Fruit fly (Drosophila melanogaster) whole organism, embryonic: ENCODE results near the gene CG5882.

Experiments
- Ada2b ChIP-seq: fragments of 200-800 bp; sonication (Bioruptor generic); IDR thresholded peaks from 2 replicates; pipeline ENCODE4 v1.3.6; 2022; ENCODE audit warnings: missing biosample characterization, missing genetic modification characterization
- CG10543 ChIP-seq: fragments of 200-800 bp; sonication (Bioruptor generic); optimal IDR thresholded peaks from 3 replicates; lab custom pipeline; 2017; ENCODE audit warnings: missing biosample characterization, mild to moderate bottlenecking, missing genetic modification characterization, moderate library complexity
- CG10654 ChIP-seq: fragments of 200-800 bp; sonication (Bioruptor generic); optimal IDR thresholded peaks from 2 replicates; lab custom pipeline; 2016; ENCODE audit warnings: missing biosample characterization, missing genetic modification characterization
- CG11560 ChIP-seq: fragments of 200-800 bp; sonication (Bioruptor generic); IDR thresholded peaks from 3 replicates; pipeline ENCODE4 v1.3.6; 2022; ENCODE audit warnings: missing biosample characterization, missing genetic modification characterization
- CG12236 ChIP-seq: fragments of 200-800 bp; sonication (Bioruptor generic); optimal IDR thresholded peaks from 2 replicates; lab custom pipeline; 2016; ENCODE audit warnings: missing biosample characterization, missing genetic modification characterization
- CG12299 ChIP-seq: fragments of 200-800 bp; sonication (Bioruptor generic); optimal IDR thresholded peaks from 2 replicates; lab custom pipeline; 2018; ENCODE audit warnings: missing biosample characterization, mild to moderate bottlenecking, missing genetic modification characterization
- CG13296 ChIP-seq: fragments of 200-800 bp; sonication (Bioruptor generic); optimal IDR thresholded peaks from 3 replicates; lab custom pipeline; 2018; ENCODE audit warnings: missing biosample characterization, mild to moderate bottlenecking, missing genetic modification characterization
- CG15073 ChIP-seq: fragments of 200-800 bp; sonication (Bioruptor generic); optimal IDR thresholded peaks from 2 replicates; lab custom pipeline; 2016; ENCODE audit warnings: missing biosample characterization, missing genetic modification characterization
- CG15601 ChIP-seq: fragments of 200-800 bp; sonication (Bioruptor generic); optimal IDR thresholded peaks from 3 replicates; lab custom pipeline; 2019; ENCODE audit warnings: missing biosample characterization, mild to moderate bottlenecking, missing genetic modification characterization, moderate library complexity
- CG1602 ChIP-seq: fragments of 200-800 bp; sonication (Bioruptor generic); optimal IDR thresholded peaks from 3 replicates; lab custom pipeline; 2016; ENCODE audit warnings: missing biosample characterization, missing genetic modification characterization
- CG17186 ChIP-seq: fragments of 200-800 bp; sonication (Bioruptor generic); optimal IDR thresholded peaks from 3 replicates; lab custom pipeline; 2017; ENCODE audit warnings: missing biosample characterization, missing genetic modification reagents, missing genetic modification characterization
- CG17328 ChIP-seq: fragments of 200-800 bp; sonication (Bioruptor generic); IDR thresholded peaks from 2 replicates; pipeline ENCODE4 v1.3.6; 2022; ENCODE audit warnings: missing biosample characterization, missing genetic modification characterization
- CG4282 ChIP-seq: fragments of 200-800 bp; sonication (Bioruptor generic); optimal IDR thresholded peaks from 2 replicates; lab custom pipeline; 2016; ENCODE audit warnings: missing biosample characterization, missing genetic modification characterization
- CG7745 ChIP-seq: fragments of 200-800 bp; sonication (Bioruptor generic); optimal IDR thresholded peaks from 2 replicates; lab custom pipeline; 2018; ENCODE audit warnings: missing biosample characterization, mild to moderate bottlenecking, missing genetic modification characterization, moderate library complexity
- CG7928 ChIP-seq: fragments of 200-800 bp; sonication (Bioruptor generic); optimal IDR thresholded peaks from 2 replicates; lab custom pipeline; 2017; ENCODE audit warnings: missing biosample characterization, mild to moderate bottlenecking, missing genetic modification characterization
- CG9437 ChIP-seq: fragments of 200-800 bp; sonication (Bioruptor generic); optimal IDR thresholded peaks from 2 replicates; lab custom pipeline; 2018; ENCODE audit warnings: missing biosample characterization, mild to moderate bottlenecking, missing genetic modification characterization
- CG9727 ChIP-seq: fragments of 200-800 bp; sonication (Bioruptor generic); optimal IDR thresholded peaks from 3 replicates; lab custom pipeline; 2017; ENCODE audit warnings: missing biosample characterization, mild to moderate bottlenecking, missing genetic modification characterization
- D ChIP-seq, 2 experiments: fragments of 200-800 bp in 1 of 2; fragments of >200 bp in 1 of 2; sonication (Bioruptor generic) in 1 of 2; optimal IDR thresholded peaks; 2 replicates in 1 of 2; 3 replicates in 1 of 2; lab custom pipeline; 2017; ENCODE audit warnings: mild to moderate bottlenecking in 1 of 2, missing biosample characterization in 1 of 2, missing genetic modification characterization in 1 of 2, missing genetic modification reagents in 1 of 2
- Dll ChIP-seq: fragments of 200-800 bp; sonication (Bioruptor generic); IDR thresholded peaks from 4 replicates; pipeline ENCODE4 v1.3.6; 2022; ENCODE audit warnings: missing biosample characterization, missing genetic modification characterization; ENCODE audit not compliant: partially characterized antibody
- Hand ChIP-seq: fragments of 200-800 bp; sonication (Bioruptor generic); optimal IDR thresholded peaks from 2 replicates; lab custom pipeline; 2017; ENCODE audit warnings: mild to moderate bottlenecking, missing biosample characterization, missing genetic modification reagents, missing genetic modification characterization
- Hr39 ChIP-seq: fragments of >200 bp; optimal IDR thresholded peaks from 2 replicates; lab custom pipeline; 2017
- Hr51 ChIP-seq, 2 experiments: fragments of 200-800 bp; sonication (Bioruptor generic); optimal IDR thresholded peaks; 2 replicates in 1 of 2; 3 replicates in 1 of 2; lab custom pipeline; 2016 to 2018; ENCODE audit warnings: missing biosample characterization in 2 of 2, missing genetic modification characterization in 2 of 2, mild to moderate bottlenecking in 1 of 2, moderate library complexity in 1 of 2
- Hr78 ChIP-seq, 2 experiments: fragments of 200-800 bp in 1 of 2; fragments of >200 bp in 1 of 2; sonication (Bioruptor generic) in 1 of 2; optimal IDR thresholded peaks; 2 replicates each; lab custom pipeline; 2017 to 2019; ENCODE audit warnings: missing biosample characterization in 2 of 2, missing genetic modification characterization in 2 of 2, mild to moderate bottlenecking in 1 of 2, moderate library complexity in 1 of 2
- Nf-YC ChIP-seq: fragments of 200-800 bp; optimal IDR thresholded peaks from 3 replicates; lab custom pipeline; 2019; ENCODE audit warnings: missing biosample characterization, mild to moderate bottlenecking, missing genetic modification characterization, moderate library complexity
- Ptx1 ChIP-seq: fragments of 200-800 bp; sonication (Bioruptor generic); IDR thresholded peaks from 2 replicates; pipeline ENCODE4 v1.3.6; 2022; ENCODE audit warnings: missing biosample characterization, missing genetic modification characterization
- Sox102F ChIP-seq: fragments of 200-800 bp; sonication (Bioruptor generic); optimal IDR thresholded peaks from 2 replicates; lab custom pipeline; 2018; ENCODE audit warnings: missing biosample characterization, mild to moderate bottlenecking, missing genetic modification characterization, moderate library complexity
- bab2 ChIP-seq: fragments of 200-800 bp; sonication (Bioruptor generic); optimal IDR thresholded peaks from 2 replicates; lab custom pipeline; 2016; ENCODE audit warnings: missing biosample characterization, missing genetic modification characterization
- bowl ChIP-seq: fragments of 200-800 bp; sonication (Bioruptor generic); IDR thresholded peaks from 2 replicates; pipeline ENCODE4 v1.3.6; 2022; ENCODE audit warnings: missing biosample characterization, missing genetic modification characterization
- cas ChIP-seq: fragments of 200-800 bp; sonication (Bioruptor generic); IDR thresholded peaks from 2 replicates; pipeline ENCODE4 v1.3.6; 2022; ENCODE audit warnings: missing biosample characterization, missing genetic modification characterization
- chinmo ChIP-seq: fragments of 200-800 bp; sonication (Bioruptor generic); IDR thresholded peaks from 4 replicates; pipeline ENCODE4 v1.3.6; 2022; ENCODE audit warnings: missing biosample characterization, missing genetic modification characterization; ENCODE audit not compliant: partially characterized antibody
- danr ChIP-seq: fragments of 200-800 bp; sonication (Bioruptor generic); IDR thresholded peaks from 2 replicates; pipeline ENCODE4 v1.3.6; 2022; ENCODE audit warnings: missing biosample characterization, missing genetic modification characterization
- dati ChIP-seq: fragments of 200-800 bp; sonication (Bioruptor generic); IDR thresholded peaks from 2 replicates; pipeline ENCODE4 v1.3.6; 2022; ENCODE audit warnings: missing biosample characterization, missing genetic modification characterization
- dmrt99B ChIP-seq: fragments of 200-800 bp; sonication (Bioruptor generic); optimal IDR thresholded peaks from 2 replicates; lab custom pipeline; 2018; ENCODE audit warnings: missing biosample characterization, mild to moderate bottlenecking, missing genetic modification characterization, moderate library complexity
- ems ChIP-seq: fragments of 200-800 bp; sonication (Bioruptor generic); optimal IDR thresholded peaks from 3 replicates; lab custom pipeline; 2016; ENCODE audit warnings: missing biosample characterization, missing genetic modification characterization
- esg ChIP-seq: fragments of 200-800 bp; sonication (Bioruptor generic); conservative IDR thresholded peaks from 2 replicates; pipeline ENCODE4 v1.3.6; 2022; ENCODE audit warnings: missing biosample characterization, missing genetic modification characterization
- fd3F ChIP-seq: fragments of 200-800 bp; sonication (Bioruptor generic); optimal IDR thresholded peaks from 2 replicates; lab custom pipeline; 2018; ENCODE audit warnings: missing biosample characterization, mild to moderate bottlenecking, missing genetic modification characterization, moderate library complexity
- gro ChIP-seq: fragments of 200-800 bp; sonication (Bioruptor generic); optimal IDR thresholded peaks from 2 replicates; lab custom pipeline; 2016; ENCODE audit warnings: missing biosample characterization, missing genetic modification characterization
- kah ChIP-seq: fragments of 200-800 bp; sonication (Bioruptor generic); optimal IDR thresholded peaks from 2 replicates; lab custom pipeline; 2018; ENCODE audit warnings: missing biosample characterization, mild to moderate bottlenecking, missing genetic modification characterization
- lola ChIP-seq, 3 experiments: fragments of >200 bp in 2 of 3; fragments of 200-800 bp in 1 of 3; sonication (Bioruptor generic) in 1 of 3; optimal IDR thresholded peaks; 2 replicates each; lab custom pipeline; 2017 to 2019; ENCODE audit warnings: missing biosample characterization in 3 of 3, missing genetic modification characterization in 3 of 3, mild to moderate bottlenecking in 1 of 3, moderate library complexity in 1 of 3
- mirr ChIP-seq: fragments of 200-800 bp; sonication (Bioruptor generic); optimal IDR thresholded peaks from 3 replicates; lab custom pipeline; 2018; ENCODE audit warnings: missing biosample characterization, mild to moderate bottlenecking, missing genetic modification characterization
- mld ChIP-seq: fragments of 200-800 bp; sonication (Bioruptor generic); IDR thresholded peaks from 3 replicates; pipeline ENCODE4 v1.3.6; 2022; ENCODE audit warnings: missing biosample characterization, missing genetic modification characterization; ENCODE audit not compliant: partially characterized antibody
- peb ChIP-seq: fragments of 200-800 bp; sonication (Bioruptor generic); IDR thresholded peaks from 2 replicates; pipeline ENCODE4 v1.3.6; 2022; ENCODE audit warnings: missing biosample characterization, missing genetic modification characterization
- schlank ChIP-seq: fragments of 200-800 bp; sonication (Bioruptor generic); optimal IDR thresholded peaks from 2 replicates; lab custom pipeline; 2018; ENCODE audit warnings: missing biosample characterization, mild to moderate bottlenecking, missing genetic modification characterization
- sens-2 ChIP-seq: fragments of 200-800 bp; sonication (Bioruptor generic); IDR thresholded peaks from 2 replicates; pipeline ENCODE4 v1.3.6; 2022; ENCODE audit warnings: missing biosample characterization, missing genetic modification characterization
- sim ChIP-seq: fragments of 200-800 bp; sonication (Bioruptor generic); IDR thresholded peaks from 2 replicates; pipeline ENCODE4 v1.3.6; 2022; ENCODE audit warnings: missing biosample characterization, missing genetic modification characterization
- tgo ChIP-seq: fragments of 200-800 bp; sonication (Bioruptor generic); IDR thresholded peaks from 3 replicates; pipeline ENCODE4 v1.3.6; 2022; ENCODE audit warnings: missing biosample characterization, missing genetic modification characterization
- vvl ChIP-seq: fragments of 200-800 bp; sonication (Bioruptor generic); IDR thresholded peaks from 2 replicates; pipeline ENCODE4 v1.3.6; 2022; ENCODE audit warnings: missing biosample characterization, missing genetic modification characterization
- wor ChIP-seq: fragments of 200-800 bp; sonication (Bioruptor generic); IDR thresholded peaks from 2 replicates; pipeline ENCODE4 v1.3.6; 2022; ENCODE audit warnings: missing biosample characterization, missing genetic modification characterization

CG5882 gene

DNA sequence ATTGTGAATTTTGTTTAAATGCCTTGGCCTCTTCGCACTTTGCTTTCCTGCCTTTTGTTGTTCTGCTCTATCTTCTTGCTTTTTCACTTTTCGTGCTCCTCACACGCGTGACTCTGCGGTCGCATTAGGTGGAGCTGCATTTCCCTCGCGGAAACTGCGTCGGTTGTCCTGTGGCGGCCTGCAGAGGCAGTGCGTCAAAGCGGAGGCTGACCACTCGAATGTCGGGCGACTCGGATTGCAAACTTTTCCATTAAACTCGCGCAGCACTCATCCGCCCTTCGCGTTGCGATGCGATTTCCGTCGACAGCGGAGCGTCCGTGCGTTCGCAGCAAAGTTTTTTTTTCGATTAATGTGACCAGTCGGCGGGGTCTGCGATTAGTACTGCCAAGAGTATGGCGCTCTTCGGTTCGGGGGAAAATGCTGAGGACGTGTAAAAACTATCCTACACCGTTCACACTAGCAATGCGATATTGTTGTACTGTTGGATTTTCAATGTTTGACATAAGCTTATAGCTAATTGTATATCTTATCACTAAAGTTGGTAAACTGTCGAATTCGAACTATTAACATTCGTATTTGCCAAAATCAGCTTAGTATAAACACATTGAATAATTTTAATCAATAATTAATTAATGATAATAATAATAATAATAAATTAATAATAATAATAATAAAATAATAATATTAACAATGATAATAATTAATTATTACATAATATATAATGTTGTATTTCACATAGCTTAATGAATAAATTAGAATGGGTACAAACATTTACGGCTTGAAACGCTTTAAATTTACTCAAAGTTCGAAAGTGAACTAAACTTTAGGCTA, 32.5 kb downstream of the CG5882 start, which contains the start of gene CG6051 (continued):
- TF ChIP-seq CG12299 (tag; lab: Kevin White, UChicago): peak; percentile 42
- TF ChIP-seq CG15601: peak; percentile 21
- TF ChIP-seq peb (GFP tag; lab: Robert Waterston, UW): no peak
- TF ChIP-seq CG17186 (GFP tag; lab: Kevin White, UChicago): no peak
- peak; percentile 45 for TF ChIP-seq schlank (tag; lab: Kevin White, UChicago)
- peak; percentile 57 for TF ChIP-seq Sox102F (GFP tag; lab: Kevin White, UChicago)
- TF ChIP-seq sens-2: no peak
- peak; percentile 55 for TF ChIP-seq ems (GFP tag; lab: Kevin White, UChicago)
- TF ChIP-seq bowl (GFP tag; lab: Robert Waterston, UW): no peak
- peak; percentile 59 for TF ChIP-seq Hand (GFP tag; lab: Kevin White, UChicago)
- no peak for TF ChIP-seq dati
- no peak for TF ChIP-seq Ada2b
- TF ChIP-seq dmrt99B (tag; lab: Kevin White, UChicago): peak; percentile 48
- TF ChIP-seq CG1602 (GFP tag; lab: Kevin White, UChicago): peak; percentile 45
- peak; percentile 46 for TF ChIP-seq CG13296
- TF ChIP-seq CG12236 (GFP tag; lab: Kevin White, UChicago): no peak
- no peak for TF ChIP-seq Ptx1 (GFP tag; lab: Robert Waterston, UW)
- peak; percentile 66 for TF ChIP-seq gro (GFP tag; lab: Kevin White, UChicago)
- TF ChIP-seq tgo: no peak
- peak; percentile 35 for TF ChIP-seq CG7928 (GFP tag; lab: Kevin White, UChicago)
- peak in 1 of 2 experiments; percentile 61 for TF ChIP-seq Hr51 (GFP tag; optimal IDR thresholded peaks at IDR 0.05; lab: Kevin White, UChicago)
- TF ChIP-seq lola (GFP tag; optimal IDR thresholded peaks at IDR 0.05; lab: Kevin White, UChicago): peak in 2 of 3 experiments; percentile 55 to 98
- TF ChIP-seq CG9437 (GFP tag; lab: Kevin White, UChicago): peak; percentile 44
- no peak for TF ChIP-seq chinmo (GFP tag; lab: Robert Waterston, UW)
- no peak for TF ChIP-seq sim (GFP tag; lab: Robert Waterston, UW)
- TF ChIP-seq CG10654 (GFP tag; lab: Kevin White, UChicago): peak; percentile 30
- TF ChIP-seq cas (GFP tag; lab: Robert Waterston, UW): no peak
- TF ChIP-seq D (optimal IDR thresholded peaks at IDR 0.05; lab: Kevin White, UChicago): peak; percentile 81
- TF ChIP-seq D (GFP tag; optimal IDR thresholded peaks at IDR 0.05; lab: Kevin White, UChicago): no peak
- peak; percentile 49 for TF ChIP-seq fd3F (GFP tag; lab: Kevin White, UChicago)
- TF ChIP-seq Hr39 (lab: Kevin White, UChicago): no peak
- TF ChIP-seq CG7745 (tag; lab: Kevin White, UChicago): no peak
- TF ChIP-seq bab2 (GFP tag; lab: Kevin White, UChicago): peak; percentile 48
- TF ChIP-seq Hr78 (GFP tag; optimal IDR thresholded peaks at IDR 0.05; lab: Kevin White, UChicago): peak in 1 of 2 experiments; percentile 13
- no peak for TF ChIP-seq kah (GFP tag; lab: Kevin White, UChicago)
- TF ChIP-seq wor (GFP tag; lab: Robert Waterston, UW): no peak
- TF ChIP-seq CG10543 (GFP tag; lab: Kevin White, UChicago): peak; percentile 57
- TF ChIP-seq Dll (GFP tag; lab: Robert Waterston, UW): no peak
- TF ChIP-seq CG9727 (GFP tag; lab: Kevin White, UChicago): peak; percentile 30
- TF ChIP-seq esg (GFP tag; lab: Robert Waterston, UW): no peak
- TF ChIP-seq CG4282: peak; percentile 31
- no peak for TF ChIP-seq CG11560 (tag; lab: Robert Waterston, UW)
- no peak for TF ChIP-seq CG17328 (GFP tag; lab: Robert Waterston, UW)
- TF ChIP-seq vvl (GFP tag; lab: Robert Waterston, UW): no peak
- no peak for TF ChIP-seq CG15073 (GFP tag; lab: Kevin White, UChicago)
- no peak for TF ChIP-seq danr (GFP tag; lab: Robert Waterston, UW)
- TF ChIP-seq Nf-YC (tag; lab: Kevin White, UChicago): peak; percentile 62
- TF ChIP-seq mirr (GFP tag; lab: Kevin White, UChicago): peak; percentile 46
- TF ChIP-seq mld (GFP tag; lab: Robert Waterston, UW): no peak
